Fruit fly (Drosophila melanogaster): Measurements from ENCODE around the gene toc.

toc gene

DNA sequence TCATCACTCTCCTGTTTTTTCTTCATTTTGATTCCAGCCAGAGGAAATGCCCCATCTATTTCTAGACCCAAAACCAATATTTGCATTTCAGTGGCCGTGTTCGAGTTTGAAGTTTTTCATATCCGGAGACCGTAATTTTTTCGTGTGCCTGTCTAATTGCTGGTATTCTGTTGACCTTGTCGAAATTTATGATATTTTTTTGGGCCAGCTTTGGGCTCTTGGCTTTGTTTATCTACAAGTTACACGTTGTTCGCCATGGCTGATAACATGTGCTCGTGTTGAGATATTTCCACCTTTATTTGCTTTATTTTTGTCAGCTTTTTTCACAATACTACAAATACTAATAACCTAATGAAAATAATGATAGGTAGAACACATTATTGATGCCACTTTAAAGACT, 22.8 kb downstream of the toc start (continued):
- TF ChIP-seq CG16779 (GFP tag; IDR thresholded peaks at IDR 0.05) (no peak), CG30431 (GFP tag; optimal IDR thresholded peaks at IDR 0.05) (no peak), Neu2 (GFP tag; optimal IDR thresholded peaks at IDR 0.05; ENCODE audit: borderline replicate concordance) (no peak), schlank (tag; optimal IDR thresholded peaks at IDR 0.05) (no peak), pan (optimal IDR thresholded peaks at IDR 0.05) (no peak), pan (GFP tag; optimal IDR thresholded peaks at IDR 0.05 in 1 of 2, IDR thresholded peaks at IDR 0.05 in 1 of 2) (no peak), cas (GFP tag; IDR thresholded peaks at IDR 0.05) (no peak), Mes4 (GFP tag; optimal IDR thresholded peaks at IDR 0.05) (no peak), CG14965 (GFP tag; optimal IDR thresholded peaks at IDR 0.05; ENCODE audit: borderline replicate concordance) (no peak), CG5245 (GFP tag; optimal IDR thresholded peaks at IDR 0.05) (no peak), CG11398 (GFP tag; optimal IDR thresholded peaks at IDR 0.05) (no peak), CG16813 (GFP tag; IDR thresholded peaks at IDR 0.05; ENCODE audit: partially characterized antibody) (no peak), CG13424 (tag; optimal IDR thresholded peaks at IDR 0.05) (no peak), CG34224 (GFP tag; IDR thresholded peaks at IDR 0.05; ENCODE audit: partially characterized antibody) (no peak), fd3F (GFP tag; optimal IDR thresholded peaks at IDR 0.05) (no peak), B-H2 (GFP tag; optimal IDR thresholded peaks at IDR 0.05) (no peak), row (GFP tag; IDR thresholded peaks at IDR 0.05) (0 out of 3 replicates have a peak, but pooled peaks have one; percentile 3), Hmx (GFP tag; optimal IDR thresholded peaks at IDR 0.05) (no peak), lab (GFP tag; optimal IDR thresholded peaks at IDR 0.05) (peak; percentile 42), Hr3 (GFP tag; optimal IDR thresholded peaks at IDR 0.05) (no peak), CG2116 (GFP tag; optimal IDR thresholded peaks at IDR 0.05) (no peak), CG14667 (GFP tag; IDR thresholded peaks at IDR 0.05) (no peak), Dad (GFP tag; optimal IDR thresholded peaks at IDR 0.05) (no peak), CG11456 (GFP tag; IDR thresholded peaks at IDR 0.05) (no peak), zen (tag; optimal IDR thresholded peaks at IDR 0.05) (no peak), bab2 (GFP tag; optimal IDR thresholded peaks at IDR 0.05) (no peak), CG13624 (GFP tag; optimal IDR thresholded peaks at IDR 0.05) (no peak), knrl (GFP tag; IDR thresholded peaks at IDR 0.05; ENCODE audit: partially characterized antibody) (no peak), CG10959 (GFP tag; IDR thresholded peaks at IDR 0.05) (no peak), oc (tag; optimal IDR thresholded peaks at IDR 0.05) (no peak), hbn (GFP tag; IDR thresholded peaks at IDR 0.05; ENCODE audit: partially characterized antibody) (no peak), sima (GFP tag; optimal IDR thresholded peaks at IDR 0.05) (no peak), eve (GFP tag; optimal IDR thresholded peaks at IDR 0.05) (no peak), tna (GFP tag; IDR thresholded peaks at IDR 0.05; ENCODE audit: partially characterized antibody) (no peak), prd (optimal IDR thresholded peaks at IDR 0.05) (no peak), prd (GFP tag; IDR thresholded peaks at IDR 0.05) (no peak), ham (GFP tag; IDR thresholded peaks at IDR 0.05) (no peak), CG30403 (GFP tag; optimal IDR thresholded peaks at IDR 0.05) (no peak), CG15696 (tag; optimal IDR thresholded peaks at IDR 0.05) (no peak), kah (GFP tag; optimal IDR thresholded peaks at IDR 0.05) (no peak), mld (GFP tag; IDR thresholded peaks at IDR 0.05; ENCODE audit: partially characterized antibody) (no peak), CG17802 (tag; optimal IDR thresholded peaks at IDR 0.05) (no peak), Chrac-16 (GFP tag; optimal IDR thresholded peaks at IDR 0.05) (no peak), CG3726 (GFP tag; IDR thresholded peaks at IDR 0.05) (no peak), CG2712 (tag; optimal IDR thresholded peaks at IDR 0.05) (no peak), CG7839 (tag; optimal IDR thresholded peaks at IDR 0.05) (no peak), CTCF (GFP tag; optimal IDR thresholded peaks at IDR 0.05) (no peak), Taf1 (GFP tag; IDR thresholded peaks at IDR 0.05) (no peak), Max (GFP tag; optimal IDR thresholded peaks at IDR 0.05) (no peak), trem (tag; optimal IDR thresholded peaks at IDR 0.05) (no peak), unc-4 (GFP tag; IDR thresholded peaks at IDR 0.05; ENCODE audit: partially characterized antibody) (no peak), CG15269 (tag; optimal IDR thresholded peaks at IDR 0.05) (peak; percentile 28), jigr1 (GFP tag; IDR thresholded peaks at IDR 0.05) (no peak)
